Worm (Caenorhabditis elegans): ENCODE measurements around the gene T20D4.7.

T20D4.7 gene

DNA sequence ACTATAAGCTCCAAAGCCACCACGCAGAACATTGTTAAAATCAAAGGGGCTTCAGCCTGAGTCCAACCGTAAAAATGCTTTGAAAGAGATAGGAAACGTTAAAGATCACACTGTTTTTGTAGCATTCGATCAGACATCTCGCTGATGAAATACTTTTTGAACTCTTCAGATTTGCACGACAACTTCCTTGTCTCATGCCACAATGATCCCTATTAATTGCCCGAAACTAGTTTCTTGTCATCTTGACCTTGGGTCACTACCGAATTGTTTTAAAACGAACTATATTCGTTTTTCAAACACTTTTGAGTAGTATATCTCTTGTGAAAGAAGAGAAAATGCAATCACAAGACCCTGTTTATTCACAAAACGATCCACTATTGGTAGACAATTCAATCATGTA, 9.2 kb downstream of the T20D4.7 start, which contains the start of gene T20D4.3:
Gene T20D4.3 (plus strand): TSS at position 301 of the 400 bp plus-strand sequence.
- TF ChIP-seq flt-1 (GFP tag; IDR thresholded peaks at IDR 0.05) = no peak
- no peak for TF ChIP-seq pes-1 (GFP tag; IDR thresholded peaks at IDR 0.05)
- TF ChIP-seq hmg-4 (GFP tag; optimal IDR thresholded peaks at IDR 0.05) = no peak
- no peak for TF ChIP-seq ceh-13 (GFP tag; optimal IDR thresholded peaks at IDR 0.05)

DNA sequence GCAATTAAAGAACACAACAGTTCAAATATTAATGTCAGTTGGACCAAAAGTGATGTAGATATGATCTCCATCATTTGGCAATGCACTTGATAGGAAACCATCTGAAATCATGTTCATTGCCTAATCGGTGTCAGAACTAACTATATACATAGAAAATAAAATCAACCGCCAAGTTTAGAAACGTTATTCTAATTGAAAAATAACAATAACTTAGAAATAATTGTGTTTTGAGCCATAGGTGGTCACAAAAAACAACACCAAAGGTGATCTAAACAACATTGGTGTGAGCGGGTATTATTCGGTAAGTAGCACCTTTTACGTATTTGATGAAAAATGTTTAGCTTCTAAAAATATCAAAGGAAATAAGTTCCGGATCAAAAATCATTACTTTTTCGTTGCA, 15.6 kb downstream of the T20D4.7 start, which contains the start of gene srab-21:
Gene srab-21 (minus strand): TSS at position 101 of the 400 bp plus-strand sequence.
- TF ChIP-seq tbx-11 (GFP tag; IDR thresholded peaks at IDR 0.05) (no peak), aly-1 (tag; optimal IDR thresholded peaks at IDR 0.05) (no peak), ceh-36 (tag; optimal IDR thresholded peaks at IDR 0.05) (no peak), ets-7 (tag; optimal IDR thresholded peaks at IDR 0.05) (no peak)

DNA sequence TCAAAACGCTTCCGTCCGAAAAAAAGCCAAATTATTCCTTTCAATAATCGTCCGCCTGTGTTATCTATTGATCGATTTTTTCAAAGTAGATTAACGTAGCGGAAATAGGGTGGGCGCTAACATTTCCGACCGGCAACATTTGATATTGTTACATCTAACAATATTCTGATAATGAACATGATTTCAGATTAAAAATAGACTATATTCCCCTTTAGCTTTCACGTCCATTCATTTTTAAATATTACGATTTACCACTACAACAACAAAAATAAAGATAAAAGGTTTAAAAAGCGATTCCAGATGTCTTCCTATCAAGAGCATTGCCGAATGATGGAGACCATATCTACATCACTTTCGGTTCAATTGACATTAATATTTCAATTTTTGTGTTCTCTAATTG, 17.4 kb downstream of the T20D4.7 start, which contains the start of gene srab-22:
Gene srab-22 (plus strand): TSS at position 301 of the 400 bp plus-strand sequence.
- TF ChIP-seq scrt-1 (GFP tag; IDR thresholded peaks at IDR 0.05) (no peak), aly-1 (tag; optimal IDR thresholded peaks at IDR 0.05) (no peak), ceh-36 (tag; optimal IDR thresholded peaks at IDR 0.05) (no peak), tbx-11 (GFP tag; IDR thresholded peaks at IDR 0.05) (no peak), sea-1 (GFP tag; conservative IDR thresholded peaks at IDR 0.05) (no peak), hmg-4 (GFP tag; optimal IDR thresholded peaks at IDR 0.05) (no peak), hmbx-1 (tag; optimal IDR thresholded peaks at IDR 0.05) (no peak), ceh-13 (GFP tag; optimal IDR thresholded peaks at IDR 0.05) (no peak), ama-1 (optimal IDR thresholded peaks at IDR 0.05) (no peak), B0310.2 (tag; optimal IDR thresholded peaks at IDR 0.05) (no peak), pes-1 (GFP tag; IDR thresholded peaks at IDR 0.05) (no peak), F13C5.2 (tag; optimal IDR thresholded peaks at IDR 0.05) (no peak), tra-4 (tag; optimal IDR thresholded peaks at IDR 0.05) (no peak), ets-7 (tag; optimal IDR thresholded peaks at IDR 0.05) (no peak), tbx-37 (GFP tag; conservative IDR thresholded peaks at IDR 0.05) (no peak), flt-1 (GFP tag; IDR thresholded peaks at IDR 0.05) (no peak), hnd-1 (tag; optimal IDR thresholded peaks at IDR 0.05) (no peak)

DNA sequence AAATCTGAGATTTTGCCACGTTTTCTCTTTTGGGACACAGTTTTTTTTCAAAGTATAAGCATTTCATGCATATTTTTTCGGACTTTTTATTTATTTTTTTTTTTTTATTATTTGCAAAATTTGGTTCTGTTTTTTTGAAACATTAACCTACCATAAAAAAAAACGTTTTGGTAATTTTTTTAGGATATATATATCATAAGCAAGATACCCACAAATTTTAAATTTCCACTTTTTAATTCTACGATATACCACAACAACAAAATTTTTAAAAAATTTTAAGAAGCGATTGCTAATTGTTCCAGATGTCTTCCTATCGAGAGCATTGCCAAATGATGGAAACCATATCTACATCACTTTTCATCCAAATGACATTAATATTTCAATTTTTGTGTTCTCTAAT, 20.0 kb downstream of the T20D4.7 start, which contains the start of gene srab-20:
Gene srab-20 (plus strand): TSS at position 301 of the 400 bp plus-strand sequence.
- TF ChIP-seq scrt-1 (GFP tag; IDR thresholded peaks at IDR 0.05) = no peak
- no peak for TF ChIP-seq F13C5.2 (tag; optimal IDR thresholded peaks at IDR 0.05)

DNA sequence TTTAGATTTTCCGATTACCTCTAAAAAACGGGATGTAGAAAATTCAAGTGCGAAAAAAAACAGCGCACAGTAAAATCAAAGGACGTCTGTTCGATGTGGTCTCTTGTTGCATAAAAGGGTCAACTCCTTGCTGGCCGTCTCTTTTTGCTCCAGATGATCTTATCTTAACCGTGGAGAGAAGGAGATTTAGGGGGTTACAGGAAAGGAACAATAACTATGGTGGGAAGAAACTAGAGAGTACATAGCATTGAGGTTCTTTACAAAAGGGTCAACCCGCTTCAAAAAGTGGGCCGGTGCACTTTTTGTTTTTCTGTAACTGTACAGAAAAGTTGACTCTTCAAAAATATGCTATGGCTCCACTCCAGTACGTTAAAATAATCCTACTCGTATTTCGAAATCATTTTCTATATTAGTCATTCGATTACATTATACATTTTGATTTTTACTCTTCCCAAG, 22.9 kb downstream of the T20D4.7 start, which contains the start of the genes T20D4.19 and srj-9:
Gene T20D4.19 (minus strand): TSS at position 101 of the 456 bp plus-strand sequence.
Gene srj-9 (plus strand): TSS at position 406 of the 456 bp plus-strand sequence.
- TF ChIP-seq ama-1 (optimal IDR thresholded peaks at IDR 0.05) = no peak
- no peak for TF ChIP-seq pes-1 (GFP tag; IDR thresholded peaks at IDR 0.05)
- TF ChIP-seq hmbx-1 (tag; optimal IDR thresholded peaks at IDR 0.05) = no peak
- no peak for TF ChIP-seq F13C5.2 (tag; optimal IDR thresholded peaks at IDR 0.05)
- TF ChIP-seq hnd-1 (tag; optimal IDR thresholded peaks at IDR 0.05) = no peak
- TF ChIP-seq ceh-36 (tag; optimal IDR thresholded peaks at IDR 0.05) = no peak

DNA sequence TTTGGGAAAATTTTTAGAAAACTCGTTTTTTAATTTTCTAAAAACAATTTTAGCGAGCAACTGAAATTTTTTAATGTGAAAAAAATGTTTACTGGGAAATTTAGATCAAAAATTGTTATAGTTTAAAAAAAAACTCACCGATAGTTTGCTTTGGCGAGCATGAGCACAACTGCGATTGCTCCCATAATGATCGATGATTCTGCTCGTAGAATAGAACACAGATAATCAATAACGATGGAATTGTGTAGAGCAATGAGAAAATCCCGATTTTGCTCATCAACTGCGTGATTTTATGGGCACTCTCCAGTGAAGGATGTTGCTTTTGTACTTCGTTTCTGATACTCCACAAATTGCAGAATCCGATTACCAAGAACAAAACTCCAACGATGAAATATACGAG, 33.9 kb downstream of the T20D4.7 start:
- no peak for TF ChIP-seq tbx-11 (GFP tag; IDR thresholded peaks at IDR 0.05)
- TF ChIP-seq tra-4 (tag; optimal IDR thresholded peaks at IDR 0.05) = no peak

DNA sequence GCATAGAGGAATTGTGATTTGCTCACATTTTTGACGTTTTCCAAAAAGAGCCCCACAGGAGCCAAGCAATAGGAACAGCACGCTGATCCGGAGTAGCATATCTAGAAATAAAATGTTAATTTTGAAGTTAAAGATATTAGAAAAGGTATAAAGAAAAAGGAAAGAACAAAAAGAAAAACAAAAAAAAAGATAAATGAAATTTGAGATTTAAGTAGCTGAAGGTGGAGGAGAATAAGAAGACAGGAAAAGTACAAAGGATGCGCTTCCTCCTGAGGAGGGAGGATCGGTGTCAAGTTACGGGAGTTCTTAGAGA, 36.0 kb downstream of the T20D4.7 start, which contains the start of gene cfz-2:
Gene cfz-2 (minus strand): TSS at position 101 of the 313 bp plus-strand sequence.
- no peak for TF ChIP-seq ceh-13 (GFP tag; optimal IDR thresholded peaks at IDR 0.05)
- TF ChIP-seq hmbx-1 (tag; optimal IDR thresholded peaks at IDR 0.05) = no peak

DNA sequence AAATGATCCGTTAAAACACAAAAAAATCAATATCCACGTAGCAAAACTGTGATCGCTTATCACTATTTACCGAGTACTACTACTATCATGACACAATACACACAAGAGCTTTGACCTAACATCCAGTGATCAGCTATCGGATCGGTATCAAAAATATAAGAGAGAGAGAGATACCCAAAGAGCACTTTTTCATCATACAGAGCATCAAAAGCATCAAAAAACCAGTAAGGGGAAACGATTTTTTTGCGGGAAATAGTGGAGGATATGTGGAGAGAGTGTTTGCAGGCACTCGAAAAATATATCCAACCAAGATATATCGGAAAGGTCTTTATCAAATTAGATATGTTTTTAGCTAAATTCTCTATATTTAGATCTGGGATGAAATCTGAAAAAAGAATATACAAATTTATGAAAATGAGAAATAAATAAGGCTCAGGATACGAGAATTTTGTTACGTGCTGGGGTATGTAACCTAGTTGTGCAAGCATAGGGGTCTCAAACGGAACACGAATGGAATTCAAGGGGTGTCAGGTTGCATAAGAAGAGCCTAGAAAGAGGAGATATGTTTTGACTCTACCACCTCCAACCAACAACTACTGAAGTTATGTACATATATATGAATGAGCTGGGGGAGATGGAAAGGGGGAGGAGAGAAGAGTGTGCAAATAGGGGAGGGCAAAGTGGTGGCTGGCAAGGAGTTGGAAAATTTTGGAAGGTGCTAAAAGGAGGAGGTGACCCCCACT, 36.6 kb downstream of the T20D4.7 start:
- TF ChIP-seq tbx-37 (GFP tag; conservative IDR thresholded peaks at IDR 0.05) = no peak
- TF ChIP-seq ceh-36 (tag; optimal IDR thresholded peaks at IDR 0.05) = no peak
- TF ChIP-seq hmg-4 (GFP tag; optimal IDR thresholded peaks at IDR 0.05) = peak; percentile 21
- TF ChIP-seq ceh-13 (GFP tag; optimal IDR thresholded peaks at IDR 0.05) = no peak

DNA sequence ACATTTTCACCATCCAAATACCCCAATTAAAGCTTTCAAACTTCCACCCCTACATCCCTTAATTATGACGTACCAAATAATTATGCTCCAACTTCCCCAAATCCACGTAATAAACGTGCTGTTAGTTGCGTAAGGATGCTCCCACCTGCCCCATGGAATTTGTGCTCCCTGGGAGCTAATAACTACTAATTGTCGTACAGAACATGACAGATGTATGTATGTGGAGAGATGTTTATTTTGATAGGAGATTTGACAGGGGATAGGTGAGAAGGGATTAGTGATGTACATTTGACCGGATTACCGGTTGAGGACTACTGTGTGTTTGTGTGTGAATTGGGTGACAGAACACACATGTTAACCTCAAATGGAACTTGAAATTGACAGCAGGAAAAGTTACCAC, 41.1 kb downstream of the T20D4.7 start:
- peak; percentile 70 for TF ChIP-seq ceh-36 (tag; optimal IDR thresholded peaks at IDR 0.05)
- TF ChIP-seq F13C5.2 (tag; optimal IDR thresholded peaks at IDR 0.05) = no peak

DNA sequence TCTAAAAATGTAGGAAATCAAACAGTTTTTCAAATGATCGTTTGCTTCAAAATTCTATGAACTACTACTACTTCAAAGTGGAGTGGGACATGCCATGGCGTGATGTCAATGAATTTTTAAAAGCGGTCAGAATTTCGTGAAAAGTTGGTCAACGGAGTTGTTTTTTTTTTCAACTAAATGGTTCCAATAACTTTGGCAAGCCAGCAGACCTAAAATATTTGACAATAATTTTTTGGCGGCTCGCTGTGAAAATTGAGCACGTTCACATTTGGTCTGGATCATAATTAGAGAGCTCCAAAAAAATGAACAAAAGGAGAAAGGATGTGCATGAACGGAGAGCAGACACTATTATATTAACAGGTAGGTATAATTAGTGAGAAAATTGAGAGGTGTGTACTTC, 41.6 kb downstream of the T20D4.7 start:
- TF ChIP-seq ets-7 (tag; optimal IDR thresholded peaks at IDR 0.05) = no peak
- no peak for TF ChIP-seq pes-1 (GFP tag; IDR thresholded peaks at IDR 0.05)
- TF ChIP-seq sea-1 (GFP tag; conservative IDR thresholded peaks at IDR 0.05) = no peak
